Fruit fly (Drosophila melanogaster) whole organism, embryonic: Measurements from ENCODE around the gene CG15888.

ENCODE experiments used
- Bgb ChIP-seq: fragments of 200-800 bp; sonication (Bioruptor generic); IDR thresholded peaks from 2 replicates; pipeline ENCODE4 v1.3.6; 2022; ENCODE audit warnings: missing biosample characterization, missing genetic modification characterization; ENCODE audit not compliant: partially characterized antibody
- CG10267 ChIP-seq: fragments of 200-800 bp; sonication (Bioruptor generic); optimal IDR thresholded peaks from 2 replicates; lab custom pipeline; 2018; ENCODE audit warnings: missing biosample characterization, mild to moderate bottlenecking, missing genetic modification characterization, moderate library complexity
- CG10321 ChIP-seq: fragments of 200-800 bp; sonication (Bioruptor generic); IDR thresholded peaks from 2 replicates; pipeline ENCODE4 v1.3.6; 2022; ENCODE audit warnings: missing biosample characterization, missing genetic modification characterization
- CG10979 ChIP-seq: fragments of 200-800 bp; sonication (Bioruptor generic); optimal IDR thresholded peaks from 2 replicates; lab custom pipeline; 2018; ENCODE audit warnings: missing biosample characterization, mild to moderate bottlenecking, missing genetic modification characterization, moderate library complexity
- CG12769 ChIP-seq: fragments of 200-800 bp; sonication (Bioruptor generic); optimal IDR thresholded peaks from 2 replicates; lab custom pipeline; 2019; ENCODE audit warnings: missing biosample characterization, mild to moderate bottlenecking, missing genetic modification characterization, moderate library complexity
- CG13123 ChIP-seq: fragments of 200-800 bp; sonication (Bioruptor generic); optimal IDR thresholded peaks from 2 replicates; lab custom pipeline; 2016; ENCODE audit warnings: missing biosample characterization, missing genetic modification characterization
- CG13287 ChIP-seq: fragments of 200-800 bp; sonication (Bioruptor generic); IDR thresholded peaks from 2 replicates; pipeline ENCODE4 v1.3.6; 2022; ENCODE audit warnings: missing biosample characterization, missing genetic modification characterization; ENCODE audit not compliant: partially characterized antibody
- CG13894 ChIP-seq: fragments of 200-800 bp; sonication (Bioruptor generic); optimal IDR thresholded peaks from 3 replicates; lab custom pipeline; 2018; ENCODE audit warnings: missing biosample characterization, mild to moderate bottlenecking, missing genetic modification characterization, moderate library complexity
- CG14014 ChIP-seq: fragments of 200-800 bp; sonication (Bioruptor generic); IDR thresholded peaks from 2 replicates; pipeline ENCODE4 v1.3.6; 2022; ENCODE audit warnings: missing biosample characterization, missing genetic modification characterization
- CG14667 ChIP-seq: fragments of 200-800 bp; sonication (Bioruptor generic); IDR thresholded peaks from 2 replicates; pipeline ENCODE4 v1.3.6; 2022; ENCODE audit warnings: missing biosample characterization, missing genetic modification characterization
- CG16813 ChIP-seq: fragments of 200-800 bp; sonication (Bioruptor generic); IDR thresholded peaks from 3 replicates; pipeline ENCODE4 v1.3.6; 2022; ENCODE audit warnings: missing biosample characterization, missing genetic modification characterization; ENCODE audit not compliant: partially characterized antibody
- CG2678 ChIP-seq: fragments of 200-800 bp; sonication (Bioruptor generic); optimal IDR thresholded peaks from 3 replicates; lab custom pipeline; 2019; ENCODE audit warnings: missing biosample characterization, mild to moderate bottlenecking, missing genetic modification characterization, moderate library complexity
- CG30020 ChIP-seq: fragments of 200-800 bp; optimal IDR thresholded peaks from 2 replicates; lab custom pipeline; 2019; ENCODE audit warnings: missing biosample characterization, mild to moderate bottlenecking, missing genetic modification characterization, moderate library complexity
- CG34224 ChIP-seq: fragments of 200-800 bp; sonication (Bioruptor generic); IDR thresholded peaks from 3 replicates; pipeline ENCODE4 v1.3.6; 2022; ENCODE audit warnings: missing biosample characterization, missing genetic modification characterization; ENCODE audit not compliant: partially characterized antibody
- CG4328 ChIP-seq: fragments of 200-800 bp; sonication (Bioruptor generic); optimal IDR thresholded peaks from 3 replicates; lab custom pipeline; 2017; ENCODE audit warnings: missing biosample characterization, missing genetic modification reagents, missing genetic modification characterization
- CG6854 ChIP-seq: fragments of 200-800 bp; sonication (Bioruptor generic); optimal IDR thresholded peaks from 3 replicates; lab custom pipeline; 2017; ENCODE audit warnings: missing biosample characterization, mild to moderate bottlenecking, missing genetic modification characterization
- CG9215 ChIP-seq: fragments of 200-800 bp; sonication (Bioruptor generic); IDR thresholded peaks from 2 replicates; pipeline ENCODE4 v1.3.6; 2022; ENCODE audit warnings: missing biosample characterization, missing genetic modification characterization
- CG9437 ChIP-seq: fragments of 200-800 bp; sonication (Bioruptor generic); optimal IDR thresholded peaks from 2 replicates; lab custom pipeline; 2018; ENCODE audit warnings: missing biosample characterization, mild to moderate bottlenecking, missing genetic modification characterization
- E2f2 ChIP-seq: fragments of 200-800 bp; sonication (Bioruptor generic); IDR thresholded peaks from 2 replicates; pipeline ENCODE4 v1.3.6; 2022; ENCODE audit warnings: missing biosample characterization, missing genetic modification characterization
- Eip74EF ChIP-seq, 2 experiments: fragments of 200-800 bp in 1 of 2; fragments of >200 bp in 1 of 2; sonication (Bioruptor generic) in 1 of 2; optimal IDR thresholded peaks; 2 replicates each; lab custom pipeline; 2017 to 2019; ENCODE audit warnings: missing biosample characterization in 2 of 2, missing genetic modification characterization in 2 of 2, mild to moderate bottlenecking in 1 of 2, moderate library complexity in 1 of 2
- Fer2 ChIP-seq: fragments of 200-800 bp; sonication (Bioruptor generic); optimal IDR thresholded peaks from 2 replicates; lab custom pipeline; 2018; ENCODE audit warnings: missing biosample characterization, mild to moderate bottlenecking, missing genetic modification characterization, moderate library complexity
- H15 ChIP-seq: fragments of 200-800 bp; sonication (Bioruptor generic); IDR thresholded peaks from 3 replicates; pipeline ENCODE4 v1.3.6; 2022; ENCODE audit warnings: missing biosample characterization, missing genetic modification characterization
- Jarid2 ChIP-seq: fragments of 200-800 bp; sonication (Bioruptor generic); optimal IDR thresholded peaks from 3 replicates; lab custom pipeline; 2017; ENCODE audit warnings: mild to moderate bottlenecking, missing biosample characterization, missing genetic modification reagents, missing genetic modification characterization
- Med ChIP-seq: fragments of 200-800 bp; sonication (Bioruptor generic); peaks from one replicate; lab custom pipeline; 2016; ENCODE audit warnings: missing biosample characterization, missing genetic modification characterization, mild to moderate bottlenecking, inconsistent platforms, moderate library complexity
- Pdp1 ChIP-seq, 2 experiments: fragments of 200-800 bp; sonication (Bioruptor generic); optimal IDR thresholded peaks; 3 replicates each; lab custom pipeline; 2016; ENCODE audit warnings: missing biosample characterization in 2 of 2, missing genetic modification characterization in 2 of 2, mild to moderate bottlenecking in 1 of 2, moderate library complexity in 1 of 2
- Spps ChIP-seq: fragments of 200-800 bp; sonication (Bioruptor generic); optimal IDR thresholded peaks from 2 replicates; lab custom pipeline; 2018; ENCODE audit warnings: missing biosample characterization, mild to moderate bottlenecking, missing genetic modification characterization
- Sry-β ChIP-seq: fragments of 200-800 bp; sonication (Bioruptor generic); optimal IDR thresholded peaks from 2 replicates; lab custom pipeline; 2018; ENCODE audit warnings: missing biosample characterization, mild to moderate bottlenecking, missing genetic modification characterization, moderate library complexity
- YL-1 ChIP-seq: fragments of 200-800 bp; sonication (Bioruptor generic); optimal IDR thresholded peaks from 3 replicates; lab custom pipeline; 2017; ENCODE audit warnings: missing biosample characterization, mild to moderate bottlenecking, missing genetic modification characterization
- amos ChIP-seq: fragments of 200-800 bp; sonication (Bioruptor generic); IDR thresholded peaks from 2 replicates; pipeline ENCODE4 v1.3.6; 2022; ENCODE audit warnings: missing biosample characterization, missing genetic modification characterization; ENCODE audit not compliant: partially characterized antibody
- chinmo ChIP-seq: fragments of 200-800 bp; sonication (Bioruptor generic); IDR thresholded peaks from 4 replicates; pipeline ENCODE4 v1.3.6; 2022; ENCODE audit warnings: missing biosample characterization, missing genetic modification characterization; ENCODE audit not compliant: partially characterized antibody
- chm ChIP-seq: fragments of 200-800 bp; sonication (Bioruptor generic); IDR thresholded peaks from 2 replicates; pipeline ENCODE4 v1.3.6; 2022; ENCODE audit warnings: missing biosample characterization, missing genetic modification characterization
- crol ChIP-seq: fragments of 200-800 bp; sonication (Bioruptor generic); IDR thresholded peaks from 2 replicates; pipeline ENCODE4 v1.3.6; 2022; ENCODE audit warnings: missing biosample characterization, missing genetic modification characterization
- ftz-f1 ChIP-seq: fragments of 200-800 bp; sonication (Bioruptor generic); optimal IDR thresholded peaks from 2 replicates; lab custom pipeline; 2016; ENCODE audit warnings: missing biosample characterization, missing genetic modification characterization
- gsb ChIP-seq: fragments of 200-800 bp; sonication (Bioruptor generic); IDR thresholded peaks from 2 replicates; pipeline ENCODE4 v1.3.6; 2022; ENCODE audit warnings: missing biosample characterization, missing genetic modification characterization
- hb ChIP-seq: fragments of 200-800 bp; sonication (Bioruptor generic); IDR thresholded peaks from 3 replicates; pipeline ENCODE4 v1.3.6; 2022; ENCODE audit warnings: missing biosample characterization, missing genetic modification characterization; ENCODE audit not compliant: partially characterized antibody
- ken ChIP-seq: fragments of 200-800 bp; sonication (Bioruptor generic); IDR thresholded peaks from 3 replicates; pipeline ENCODE4 v1.3.6; 2022; ENCODE audit warnings: missing biosample characterization, missing genetic modification characterization
- kni ChIP-seq: fragments of 200-800 bp; sonication (Bioruptor generic); optimal IDR thresholded peaks from 3 replicates; lab custom pipeline; 2017; ENCODE audit warnings: mild to moderate bottlenecking, missing biosample characterization, missing genetic modification reagents, missing genetic modification characterization
- lab ChIP-seq: fragments of 200-800 bp; sonication (Bioruptor generic); optimal IDR thresholded peaks from 3 replicates; lab custom pipeline; 2017; ENCODE audit warnings: missing biosample characterization, missing genetic modification characterization, mild to moderate bottlenecking, moderate library complexity, missing genetic modification reagents
- mirr ChIP-seq: fragments of 200-800 bp; sonication (Bioruptor generic); optimal IDR thresholded peaks from 3 replicates; lab custom pipeline; 2018; ENCODE audit warnings: missing biosample characterization, mild to moderate bottlenecking, missing genetic modification characterization
- mld ChIP-seq: fragments of 200-800 bp; sonication (Bioruptor generic); IDR thresholded peaks from 3 replicates; pipeline ENCODE4 v1.3.6; 2022; ENCODE audit warnings: missing biosample characterization, missing genetic modification characterization; ENCODE audit not compliant: partially characterized antibody
- oc ChIP-seq: fragments of 200-800 bp; sonication (Bioruptor generic); optimal IDR thresholded peaks from 2 replicates; lab custom pipeline; 2018; ENCODE audit warnings: missing biosample characterization, mild to moderate bottlenecking, missing genetic modification characterization, moderate library complexity
- rib ChIP-seq: fragments of 200-800 bp; sonication (Bioruptor generic); IDR thresholded peaks from 2 replicates; pipeline ENCODE4 v1.3.6; 2022; ENCODE audit warnings: missing biosample characterization, missing genetic modification characterization
- schlank ChIP-seq: fragments of 200-800 bp; sonication (Bioruptor generic); optimal IDR thresholded peaks from 2 replicates; lab custom pipeline; 2018; ENCODE audit warnings: missing biosample characterization, mild to moderate bottlenecking, missing genetic modification characterization
- sd ChIP-seq: fragments of 200-800 bp; sonication (Bioruptor generic); optimal IDR thresholded peaks from 3 replicates; lab custom pipeline; 2018; ENCODE audit warnings: missing biosample characterization, mild to moderate bottlenecking, missing genetic modification characterization, moderate library complexity
- slbo ChIP-seq: fragments of 200-800 bp; sonication (Bioruptor generic); IDR thresholded peaks from 2 replicates; pipeline ENCODE4 v1.3.6; 2022; ENCODE audit warnings: missing biosample characterization, missing genetic modification characterization
- tio ChIP-seq: fragments of 200-800 bp; sonication (Bioruptor generic); optimal IDR thresholded peaks from 2 replicates; lab custom pipeline; 2017; ENCODE audit warnings: missing biosample characterization, missing genetic modification characterization, inconsistent platforms
- tll ChIP-seq, 2 experiments: fragments of 200-800 bp in 1 of 2; fragments of >200 bp in 1 of 2; sonication (Bioruptor generic) in 1 of 2; optimal IDR thresholded peaks; 2 replicates each; lab custom pipeline; 2017 to 2019; ENCODE audit warnings: missing biosample characterization in 2 of 2, missing genetic modification characterization in 2 of 2, mild to moderate bottlenecking in 1 of 2, moderate library complexity in 1 of 2
- vvl ChIP-seq: fragments of 200-800 bp; sonication (Bioruptor generic); IDR thresholded peaks from 2 replicates; pipeline ENCODE4 v1.3.6; 2022; ENCODE audit warnings: missing biosample characterization, missing genetic modification characterization
- zf30C ChIP-seq: fragments of 200-800 bp; sonication (Bioruptor generic); optimal IDR thresholded peaks from 3 replicates; lab custom pipeline; 2018; ENCODE audit warnings: missing biosample characterization, mild to moderate bottlenecking, missing genetic modification characterization

The CG15888 gene

dm6 chr3R:13273462-13273861 is 12.9 kb downstream of the CG15888 start:
- peak; percentile 30 for TF ChIP-seq ftz-f1 (GFP tag; lab: Kevin White, UChicago)
- TF ChIP-seq chinmo = peak; percentile 97
- 0 out of 3 replicates have a peak, but pooled peaks have one; percentile 11 for TF ChIP-seq CG16813
- peak; percentile 10 for TF ChIP-seq lab (GFP tag; lab: Kevin White, UChicago)
- TF ChIP-seq crol = peak; percentile 52; the same call in 1 of the 2 replicates
- peak; percentile 57 for TF ChIP-seq oc (tag; lab: Kevin White, UChicago)
- peak; percentile 33 for TF ChIP-seq mirr (GFP tag; lab: Kevin White, UChicago)
- TF ChIP-seq CG4328 (GFP tag; lab: Kevin White, UChicago) = no peak
- peak; percentile 27; the same call in 1 of the 2 replicates for TF ChIP-seq CG13287
- no peak for TF ChIP-seq CG2678 (tag; lab: Kevin White, UChicago)
- TF ChIP-seq CG10979 (tag; lab: Kevin White, UChicago) = no peak
- TF ChIP-seq CG14014 (GFP tag; lab: Robert Waterston, UW) = no peak
- TF ChIP-seq CG34224 = peak; percentile 45; the same call in 1 of the 3 replicates
- no peak for TF ChIP-seq tio (GFP tag; lab: Kevin White, UChicago)
- TF ChIP-seq Eip74EF (GFP tag; optimal IDR thresholded peaks at IDR 0.05; lab: Kevin White, UChicago) = peak in 1 of 2 experiments; percentile 94
- TF ChIP-seq Med = peak; percentile 8
- TF ChIP-seq Spps (tag; lab: Kevin White, UChicago) = no peak
- no peak for TF ChIP-seq hb
- TF ChIP-seq sd (tag; lab: Kevin White, UChicago) = peak; percentile 63
- TF ChIP-seq vvl (GFP tag; lab: Robert Waterston, UW) = peak; percentile 72; the same call in 1 of the 2 replicates
- peak; percentile 76 for TF ChIP-seq CG12769
- peak; percentile 42 for TF ChIP-seq CG13894 (tag; lab: Kevin White, UChicago)
- TF ChIP-seq, all 482 proteins: peak for 15

DNA sequence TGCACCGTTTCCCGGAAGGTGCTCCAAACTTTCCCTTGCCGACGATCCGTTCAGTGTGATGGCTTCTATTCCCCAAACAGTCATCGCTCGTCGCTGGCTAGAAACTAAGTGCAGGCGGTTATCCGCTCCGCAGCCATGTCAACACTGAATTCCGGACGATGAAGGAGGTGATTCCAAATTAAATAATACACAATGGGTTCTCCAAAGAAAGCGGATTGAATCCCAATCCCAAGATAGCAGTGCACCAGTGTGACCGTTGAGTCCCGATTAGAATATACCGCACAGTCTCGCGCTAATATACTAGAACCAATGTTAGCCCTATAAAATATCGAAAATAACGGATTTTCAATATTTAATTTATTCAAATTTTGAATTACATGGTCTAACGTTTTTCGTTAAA is 14.6 kb downstream of the CG15888 start, which contains the start of gene TBC1D5:
TSS of gene TBC1D5 (minus strand) at position 254 of the 400 bp plus-strand sequence.
- TF ChIP-seq H15 (no peak), Bgb (GFP tag; lab: Robert Waterston, UW) (no peak), chm (GFP tag; lab: Robert Waterston, UW) (0 out of 2 replicates have a peak, but pooled peaks have one; percentile 38), rib (GFP tag; lab: Robert Waterston, UW) (no peak), tll (GFP tag; optimal IDR thresholded peaks at IDR 0.05; lab: Kevin White, UChicago) (no peak), CG30020 (tag; lab: Kevin White, UChicago) (no peak), CG9215 (GFP tag; lab: Robert Waterston, UW) (no peak), zf30C (GFP tag; lab: Kevin White, UChicago) (no peak), CG13123 (GFP tag; lab: Kevin White, UChicago) (no peak), Sry-β (GFP tag; lab: Kevin White, UChicago) (no peak), slbo (no peak), Pdp1 (GFP tag; optimal IDR thresholded peaks at IDR 0.05; lab: Kevin White, UChicago) (no peak), CG9437 (no peak), amos (no peak), ken (GFP tag; lab: Robert Waterston, UW) (no peak), CG6854 (GFP tag; lab: Kevin White, UChicago) (no peak), schlank (tag; lab: Kevin White, UChicago) (no peak), CG10267 (tag; lab: Kevin White, UChicago) (peak; percentile 18), kni (GFP tag; lab: Kevin White, UChicago) (no peak), Fer2 (no peak), mld (GFP tag; lab: Robert Waterston, UW) (no peak), CG14667 (GFP tag; lab: Robert Waterston, UW) (no peak), E2f2 (GFP tag; lab: Robert Waterston, UW) (peak; percentile 76), YL-1 (GFP tag; lab: Kevin White, UChicago) (peak; percentile 36), Jarid2 (GFP tag; lab: Kevin White, UChicago) (no peak), CG10321 (GFP tag; lab: Robert Waterston, UW) (no peak), gsb (GFP tag; lab: Robert Waterston, UW) (no peak), lab (GFP tag; lab: Kevin White, UChicago) (no peak)
